Worm (Caenorhabditis elegans): ENCODE results near the gene Y48B6A.10.

ce11 chrII:14186937-14187336 is 27.3 kb upstream of the Y48B6A.10 start:
- TF ChIP-seq unc-62 (GFP tag; optimal IDR thresholded peaks at IDR 0.05 in 1 of 2) (no peak), unc-62 (tag; optimal IDR thresholded peaks at IDR 0.05) (no peak), nhr-10 (tag; optimal IDR thresholded peaks at IDR 0.05) (no peak), aha-1 (tag) (no peak), cey-2 (tag; optimal IDR thresholded peaks at IDR 0.05; ENCODE audit: borderline replicate concordance, insufficient read depth) (no peak), lin-13 (GFP tag; optimal IDR thresholded peaks at IDR 0.05) (no peak), jun-1 (tag; optimal IDR thresholded peaks at IDR 0.05) (no peak), pha-4 (GFP tag; IDR thresholded peaks at IDR 0.05) (no peak), pha-4 (tag; optimal IDR thresholded peaks at IDR 0.05) (no peak)
